Worm (Caenorhabditis elegans): ENCODE data around the gene pgp-3.

Gene pgp-3

ce11 chrX:11339375-11339924, 12.5 kb upstream of the pgp-3 start, which contains the start of gene aco-1:
Gene aco-1 (plus strand): TSS chrX:11339874.
- TF ChIP-seq W03F9.2 (tag; optimal IDR thresholded peaks at IDR 0.05) (peak; percentile 48), him-1 (tag; optimal IDR thresholded peaks at IDR 0.05) (no peak), dao-5 (tag; optimal IDR thresholded peaks at IDR 0.05) (no peak)

- no peak for TF ChIP-seq him-1 (tag; optimal IDR thresholded peaks at IDR 0.05)
- no peak for TF ChIP-seq dao-5 (tag; optimal IDR thresholded peaks at IDR 0.05)
- no peak for TF ChIP-seq W03F9.2 (tag; optimal IDR thresholded peaks at IDR 0.05)
Measured at ce11 chrX:11340478-11340877, 11.5 kb upstream of the pgp-3 start.

ce11 chrX:11344899-11345298, 7.1 kb upstream of the pgp-3 start:
- no peak for TF ChIP-seq dao-5 (tag; optimal IDR thresholded peaks at IDR 0.05)
- TF ChIP-seq W03F9.2 (tag; optimal IDR thresholded peaks at IDR 0.05), result no peak
- no peak for TF ChIP-seq him-1 (tag; optimal IDR thresholded peaks at IDR 0.05)

ce11 chrX:11345471-11345870, 6.5 kb upstream of the pgp-3 start:
- no peak for TF ChIP-seq him-1 (tag; optimal IDR thresholded peaks at IDR 0.05)
- TF ChIP-seq dao-5 (tag; optimal IDR thresholded peaks at IDR 0.05), result no peak
- TF ChIP-seq W03F9.2 (tag; optimal IDR thresholded peaks at IDR 0.05), result no peak

- TF ChIP-seq him-1 (tag; optimal IDR thresholded peaks at IDR 0.05) (no peak), dao-5 (tag; optimal IDR thresholded peaks at IDR 0.05) (no peak), W03F9.2 (tag; optimal IDR thresholded peaks at IDR 0.05) (no peak)
Measured at ce11 chrX:11346155-11346554, 5.8 kb upstream of the pgp-3 start, which contains the start of gene oct-2. Gene oct-2 (plus strand): TSS chrX:11346455.

ce11 chrX:11351288-11351687, 668 bp upstream of the pgp-3 start:
- TF ChIP-seq dao-5 (tag; optimal IDR thresholded peaks at IDR 0.05), result no peak
- no peak for TF ChIP-seq him-1 (tag; optimal IDR thresholded peaks at IDR 0.05)
- TF ChIP-seq W03F9.2 (tag; optimal IDR thresholded peaks at IDR 0.05), result no peak

ce11 chrX:11355856-11356255, 3.9 kb downstream of the pgp-3 start:
- no peak for TF ChIP-seq W03F9.2 (tag; optimal IDR thresholded peaks at IDR 0.05)
- TF ChIP-seq him-1 (tag; optimal IDR thresholded peaks at IDR 0.05), result no peak
- TF ChIP-seq dao-5 (tag; optimal IDR thresholded peaks at IDR 0.05), result no peak

- no peak for TF ChIP-seq W03F9.2 (tag; optimal IDR thresholded peaks at IDR 0.05)
- no peak for TF ChIP-seq dao-5 (tag; optimal IDR thresholded peaks at IDR 0.05)
- TF ChIP-seq him-1 (tag; optimal IDR thresholded peaks at IDR 0.05), result no peak
Measured at ce11 chrX:11357516-11357915, 5.6 kb downstream of the pgp-3 start, which contains the start of gene pgp-4. Gene pgp-4 (plus strand): TSS chrX:11357816.

ce11 chrX:11364914-11365313, 13.0 kb downstream of the pgp-3 start:
- TF ChIP-seq W03F9.2 (tag; optimal IDR thresholded peaks at IDR 0.05) (no peak), him-1 (tag; optimal IDR thresholded peaks at IDR 0.05) (no peak), dao-5 (tag; optimal IDR thresholded peaks at IDR 0.05) (no peak)

- TF ChIP-seq dao-5 (tag; optimal IDR thresholded peaks at IDR 0.05) (no peak), W03F9.2 (tag; optimal IDR thresholded peaks at IDR 0.05) (no peak), him-1 (tag; optimal IDR thresholded peaks at IDR 0.05) (no peak)
Measured at ce11 chrX:11365995-11366394, 14.0 kb downstream of the pgp-3 start.

- no peak for TF ChIP-seq W03F9.2 (tag; optimal IDR thresholded peaks at IDR 0.05)
- no peak for TF ChIP-seq dao-5 (tag; optimal IDR thresholded peaks at IDR 0.05)
- no peak for TF ChIP-seq him-1 (tag; optimal IDR thresholded peaks at IDR 0.05)
Measured at ce11 chrX:11367087-11367486, 15.1 kb downstream of the pgp-3 start.

ce11 chrX:11367640-11368039, 15.7 kb downstream of the pgp-3 start:
- TF ChIP-seq him-1 (tag; optimal IDR thresholded peaks at IDR 0.05) (no peak), W03F9.2 (tag; optimal IDR thresholded peaks at IDR 0.05) (no peak), dao-5 (tag; optimal IDR thresholded peaks at IDR 0.05) (no peak)

ce11 chrX:11368417-11368816, 16.5 kb downstream of the pgp-3 start, which contains the start of gene ttyh-1:
Gene ttyh-1 (plus strand): TSS chrX:11368717.
- TF ChIP-seq W03F9.2 (tag; optimal IDR thresholded peaks at IDR 0.05), result no peak
- no peak for TF ChIP-seq him-1 (tag; optimal IDR thresholded peaks at IDR 0.05)
- TF ChIP-seq dao-5 (tag; optimal IDR thresholded peaks at IDR 0.05), result no peak

- no peak for TF ChIP-seq him-1 (tag; optimal IDR thresholded peaks at IDR 0.05)
- no peak for TF ChIP-seq dao-5 (tag; optimal IDR thresholded peaks at IDR 0.05)
- TF ChIP-seq W03F9.2 (tag; optimal IDR thresholded peaks at IDR 0.05), result no peak
Measured at ce11 chrX:11368845-11369244, 16.9 kb downstream of the pgp-3 start.

- TF ChIP-seq him-1 (tag; optimal IDR thresholded peaks at IDR 0.05), result no peak
- no peak for TF ChIP-seq W03F9.2 (tag; optimal IDR thresholded peaks at IDR 0.05)
- TF ChIP-seq dao-5 (tag; optimal IDR thresholded peaks at IDR 0.05), result no peak
Measured at ce11 chrX:11370090-11370489, 18.1 kb downstream of the pgp-3 start.
